Worm (Caenorhabditis elegans): Measurements from ENCODE around the gene dnj-8.

DNA sequence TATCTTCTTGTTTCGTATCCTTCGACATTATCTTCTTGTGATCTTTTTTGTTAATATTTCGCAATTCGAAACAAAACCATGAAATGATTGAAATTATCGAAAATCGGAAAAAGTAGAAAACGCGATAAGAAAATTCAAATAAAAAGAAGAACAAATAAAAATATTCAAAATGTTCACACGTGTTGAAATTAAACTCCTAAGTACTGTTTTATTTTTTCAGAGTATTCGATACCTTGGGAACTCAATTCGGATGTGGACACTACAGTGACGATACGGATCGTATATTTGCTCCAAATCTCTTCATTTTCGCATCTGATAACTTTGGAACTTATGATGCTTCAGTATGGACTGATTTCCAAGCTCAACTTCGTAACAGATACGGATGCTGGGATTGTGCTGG is 38.3 kb upstream of the dnj-8 start, which contains the start of gene T19D12.5:
- TF ChIP-seq aptf-2 (GFP tag; conservative IDR thresholded peaks at IDR 0.05): no peak
- no peak for TF ChIP-seq ztf-25 (GFP tag; IDR thresholded peaks at IDR 0.05)
- TF ChIP-seq Y67H2A.10 (GFP tag; conservative IDR thresholded peaks at IDR 0.05): no peak
- no peak for TF ChIP-seq bed-1 (GFP tag; IDR thresholded peaks at IDR 0.05)
- TF ChIP-seq efl-1 (GFP tag; optimal IDR thresholded peaks at IDR 0.05): no peak
- TF ChIP-seq dpl-1 (GFP tag; optimal IDR thresholded peaks at IDR 0.05): no peak
- TF ChIP-seq lin-35 (GFP tag; optimal IDR thresholded peaks at IDR 0.05): no peak
- TF ChIP-seq let-607 (tag; optimal IDR thresholded peaks at IDR 0.05): no peak
- TF ChIP-seq C17E4.6 (GFP tag; IDR thresholded peaks at IDR 0.05): no peak
- no peak for TF ChIP-seq madf-8 (GFP tag; conservative IDR thresholded peaks at IDR 0.05)
- no peak for TF ChIP-seq nfya-1 (tag; optimal IDR thresholded peaks at IDR 0.05; ENCODE audit: borderline replicate concordance, insufficient read depth)
- TF ChIP-seq unc-62 (GFP tag; optimal IDR thresholded peaks at IDR 0.05): no peak
- no peak for TF ChIP-seq madf-10 (tag; optimal IDR thresholded peaks at IDR 0.05)
- no peak for TF ChIP-seq atf-7 (tag; optimal IDR thresholded peaks at IDR 0.05)

All from whole organism, young adult.